Fruit fly (Drosophila melanogaster) Kc167 (cell line): ENCODE results near the gene CG31816.

ENCODE experiments used
- h ChIP-seq: fragments of >200 bp; optimal IDR thresholded peaks from 3 replicates; lab custom pipeline; 2018; ENCODE audit warnings: missing external identifiers
- insv ChIP-seq: fragments of >200 bp; optimal IDR thresholded peaks from 3 replicates; lab custom pipeline; 2018; ENCODE audit warnings: missing external identifiers
- ttk ChIP-seq: sonication (Bioruptor generic); optimal IDR thresholded peaks from 2 replicates; lab custom pipeline; 2017; ENCODE audit warnings: missing external identifiers

- TF ChIP-seq h (lab: Kevin White, UChicago) (no peak), ttk (lab: Kevin White, UChicago) (no peak), insv (lab: Kevin White, UChicago) (no peak)
Observed at dm6 chr2L:16540773-16541172, 1.6 kb upstream of the CG31816 start.
